Worm (Caenorhabditis elegans): Measurements from ENCODE around the gene pgap-3.
A peak's percentile ranks its signal among the peaks of the same experiment; 100 is the strongest.

pgap-3 gene

DNA sequence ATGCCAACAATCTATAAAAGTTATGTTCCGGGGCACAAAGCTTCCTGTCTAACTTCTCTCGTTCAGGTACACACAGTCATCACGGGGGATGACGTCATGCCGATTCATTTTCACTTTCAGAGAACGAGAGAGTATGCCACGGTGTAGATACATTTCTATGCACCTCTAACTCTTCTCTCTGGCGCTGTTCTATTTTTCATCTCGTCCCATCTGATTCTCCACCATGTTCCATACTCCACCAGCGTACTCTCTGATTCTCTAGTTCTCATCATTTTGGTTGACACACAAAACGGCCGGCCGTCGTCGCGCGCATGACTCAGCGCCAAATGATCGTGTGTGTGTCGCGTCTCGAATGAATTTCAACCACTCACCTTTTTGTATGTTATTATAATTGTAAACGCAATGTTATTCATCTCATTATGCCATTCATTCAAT lies 47.3 kb downstream of the pgap-3 start (continued):
- no peak for TF ChIP-seq nhr-11 (tag; optimal IDR thresholded peaks at IDR 0.05)
- no peak for TF ChIP-seq hlh-15 (tag; optimal IDR thresholded peaks at IDR 0.05)
- peak; percentile 40 for TF ChIP-seq unc-42 (tag; optimal IDR thresholded peaks at IDR 0.05)
- TF ChIP-seq T23F11.4 (GFP tag; optimal IDR thresholded peaks at IDR 0.05), result no peak
- peak; percentile 57 for TF ChIP-seq unc-55 (GFP tag; optimal IDR thresholded peaks at IDR 0.05)
- TF ChIP-seq sdc-2 (tag; optimal IDR thresholded peaks at IDR 0.05), result no peak
- TF ChIP-seq pqm-1 (tag; optimal IDR thresholded peaks at IDR 0.05), result peak; percentile 50
- TF ChIP-seq eyg-1 (tag; optimal IDR thresholded peaks at IDR 0.05), result no peak
- TF ChIP-seq ceh-9 (tag; optimal IDR thresholded peaks at IDR 0.05), result no peak
- no peak for TF ChIP-seq nhr-232 (tag; optimal IDR thresholded peaks at IDR 0.05)
- TF ChIP-seq K02D7.2 (tag; optimal IDR thresholded peaks at IDR 0.05), result no peak
- TF ChIP-seq zip-5 (tag; optimal IDR thresholded peaks at IDR 0.05), result no peak
- no peak for TF ChIP-seq elt-4 (tag; optimal IDR thresholded peaks at IDR 0.05)
- peak; percentile 40 for TF ChIP-seq ceh-34 (tag; optimal IDR thresholded peaks at IDR 0.05)
- TF ChIP-seq lim-6 (tag; optimal IDR thresholded peaks at IDR 0.05), result no peak
- peak; percentile 13 for TF ChIP-seq pax-1 (tag; optimal IDR thresholded peaks at IDR 0.05)
- TF ChIP-seq ttx-3 (tag; optimal IDR thresholded peaks at IDR 0.05), result no peak
- TF ChIP-seq mec-3 (tag; optimal IDR thresholded peaks at IDR 0.05; ENCODE audit: borderline replicate concordance), result no peak
- no peak for TF ChIP-seq fkh-6 (tag; optimal IDR thresholded peaks at IDR 0.05)
- TF ChIP-seq ref-2 (tag; optimal IDR thresholded peaks at IDR 0.05), result peak; percentile 25
- TF ChIP-seq unc-3 (GFP tag; conservative IDR thresholded peaks at IDR 0.05), result no peak
- TF ChIP-seq unc-3 (tag; optimal IDR thresholded peaks at IDR 0.05), result no peak
- TF ChIP-seq ceh-18 (tag; optimal IDR thresholded peaks at IDR 0.05), result peak; percentile 85
- TF ChIP-seq gmeb-2 (tag; optimal IDR thresholded peaks at IDR 0.05), result no peak
- no peak for TF ChIP-seq pat-9 (tag; optimal IDR thresholded peaks at IDR 0.05)

DNA sequence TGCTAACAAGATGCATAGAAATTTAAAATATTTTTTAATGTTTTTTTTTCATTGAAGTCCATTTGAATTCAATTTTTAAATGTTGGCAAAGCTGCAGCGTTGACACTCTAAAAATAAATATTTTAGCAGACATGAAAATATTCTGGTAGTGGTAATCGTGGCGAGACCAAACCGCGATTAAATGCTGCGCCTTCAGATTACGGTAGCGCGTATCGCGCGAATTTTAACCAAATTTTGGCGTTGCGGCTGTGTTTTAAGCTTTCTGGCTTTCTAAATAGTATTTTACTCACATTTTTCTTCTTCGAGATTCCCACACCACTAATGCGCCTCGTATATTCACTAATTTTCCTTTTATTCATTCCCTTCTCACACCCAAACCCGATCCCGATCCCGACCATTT lies 51.6 kb downstream of the pgap-3 start, which contains the start of gene cpg-4:
Gene cpg-4, plus strand, starts transcription at position 303 of the 400 bp plus-strand sequence.
- TF ChIP-seq ceh-31 (tag; optimal IDR thresholded peaks at IDR 0.05), result no peak
